Fruit fly (Drosophila melanogaster): ENCODE measurements around the gene RpS19a.

RpS19a gene

dm6 chrX:16644535-16645131, 6.9 kb downstream of the RpS19a start (continued):
- TF ChIP-seq CG10147 (GFP tag; optimal IDR thresholded peaks at IDR 0.05) (no peak), cas (GFP tag; IDR thresholded peaks at IDR 0.05) (no peak), CG33213 (GFP tag; optimal IDR thresholded peaks at IDR 0.05) (peak; percentile 8), usp (GFP tag; optimal IDR thresholded peaks at IDR 0.05) (no peak), tx (GFP tag; optimal IDR thresholded peaks at IDR 0.05) (no peak), Ravus (GFP tag; IDR thresholded peaks at IDR 0.05) (no peak), CG30403 (GFP tag; optimal IDR thresholded peaks at IDR 0.05) (no peak), jumu (GFP tag; optimal IDR thresholded peaks at IDR 0.05) (no peak), Awh (GFP tag; IDR thresholded peaks at IDR 0.05) (peak; percentile 75), CG11560 (tag; IDR thresholded peaks at IDR 0.05) (no peak), Doc3 (GFP tag; IDR thresholded peaks at IDR 0.05; ENCODE audit: partially characterized antibody) (no peak), CG32532 (GFP tag; IDR thresholded peaks at IDR 0.05) (no peak), CG15011 (GFP tag; optimal IDR thresholded peaks at IDR 0.05) (peak; percentile 10), Nf-YC (tag; optimal IDR thresholded peaks at IDR 0.05) (no peak), jing (GFP tag; optimal IDR thresholded peaks at IDR 0.05) (no peak), CG11093 (GFP tag; IDR thresholded peaks at IDR 0.05) (no peak), unc-4 (GFP tag; IDR thresholded peaks at IDR 0.05; ENCODE audit: partially characterized antibody) (no peak), tna (GFP tag; IDR thresholded peaks at IDR 0.05; ENCODE audit: partially characterized antibody) (no peak), sqz (GFP tag; optimal IDR thresholded peaks at IDR 0.05) (peak; percentile 38), Hmx (GFP tag; optimal IDR thresholded peaks at IDR 0.05) (no peak), Scr (GFP tag; IDR thresholded peaks at IDR 0.05; ENCODE audit: partially characterized antibody) (no peak), Chrac-16 (GFP tag; optimal IDR thresholded peaks at IDR 0.05) (no peak), BEAF-32 (GFP tag; optimal IDR thresholded peaks at IDR 0.05) (no peak), HHEX (GFP tag; optimal IDR thresholded peaks at IDR 0.05) (peak; percentile 14), CG14860 (GFP tag; IDR thresholded peaks at IDR 0.05; ENCODE audit: partially characterized antibody) (no peak), CG16779 (GFP tag; IDR thresholded peaks at IDR 0.05) (no peak), Max (GFP tag; optimal IDR thresholded peaks at IDR 0.05) (no peak), CG6854 (GFP tag; optimal IDR thresholded peaks at IDR 0.05) (no peak), chif (GFP tag; optimal IDR thresholded peaks at IDR 0.05) (peak in 1 of 2 experiments; percentile 43), CG13424 (tag; optimal IDR thresholded peaks at IDR 0.05) (peak; percentile 36), disco-r (GFP tag; optimal IDR thresholded peaks at IDR 0.05) (no peak), CG8924 (tag; optimal IDR thresholded peaks at IDR 0.05) (peak; percentile 27), lola (GFP tag; optimal IDR thresholded peaks at IDR 0.05) (peak in 1 of 3 experiments; percentile 22), Xrp1 (GFP tag; IDR thresholded peaks at IDR 0.05) (peak; percentile 76), CG14710 (tag; optimal IDR thresholded peaks at IDR 0.05) (peak; percentile 41), Dad (GFP tag; optimal IDR thresholded peaks at IDR 0.05) (no peak), hb (GFP tag; IDR thresholded peaks at IDR 0.05; ENCODE audit: partially characterized antibody) (no peak), CG7786 (GFP tag; optimal IDR thresholded peaks at IDR 0.05) (no peak), tup (GFP tag; optimal IDR thresholded peaks at IDR 0.05) (no peak), sug (tag; optimal IDR thresholded peaks at IDR 0.05) (peak; percentile 28), PHDP (tag; optimal IDR thresholded peaks at IDR 0.05) (peak; percentile 46), sens (GFP tag) (peak; percentile 84), CG42726 (GFP tag; IDR thresholded peaks at IDR 0.05; ENCODE audit: partially characterized antibody) (no peak), eve (GFP tag; optimal IDR thresholded peaks at IDR 0.05) (no peak), dati (GFP tag; IDR thresholded peaks at IDR 0.05) (no peak), Hand (GFP tag; optimal IDR thresholded peaks at IDR 0.05) (no peak), D (optimal IDR thresholded peaks at IDR 0.05) (no peak), D (GFP tag; optimal IDR thresholded peaks at IDR 0.05) (peak; percentile 37), CG3726 (GFP tag; IDR thresholded peaks at IDR 0.05) (no peak), maf-S (GFP tag; optimal IDR thresholded peaks at IDR 0.05) (no peak), CG1647 (GFP tag; optimal IDR thresholded peaks at IDR 0.05) (no peak)
